Worm (Caenorhabditis elegans): ENCODE data around the gene F22B8.3.
A peak's percentile ranks its signal among the peaks of the same experiment; 100 is the strongest.

Gene F22B8.3

ce11 chrV:16080039-16080438 lies 10.7 kb upstream of the F22B8.3 start:
- TF ChIP-seq pqm-1 (tag; optimal IDR thresholded peaks at IDR 0.05) = peak; percentile 74
- TF ChIP-seq unc-62 (GFP tag; optimal IDR thresholded peaks at IDR 0.05 in 1 of 2) = peak in 1 of 2 experiments; percentile 0
- TF ChIP-seq unc-62 (tag; optimal IDR thresholded peaks at IDR 0.05) = no peak
- TF ChIP-seq daf-16 (GFP tag; optimal IDR thresholded peaks at IDR 0.05) = no peak
- peak; percentile 42 for TF ChIP-seq daf-16 (tag; optimal IDR thresholded peaks at IDR 0.05)
- TF ChIP-seq dve-1 (tag; optimal IDR thresholded peaks at IDR 0.05; ENCODE audit: insufficient read depth) = peak; percentile 41
- TF ChIP-seq php-3 (GFP tag; IDR thresholded peaks at IDR 0.05) = peak; percentile 68; the same call in 1 of the 2 replicates
- TF ChIP-seq nhr-28 (tag; optimal IDR thresholded peaks at IDR 0.05) = peak; percentile 84
- peak; percentile 76 for TF ChIP-seq dmd-6 (GFP tag; IDR thresholded peaks at IDR 0.05)
- no peak for TF ChIP-seq lin-13 (GFP tag; optimal IDR thresholded peaks at IDR 0.05)
- TF ChIP-seq lim-7 (GFP tag; IDR thresholded peaks at IDR 0.05) = no peak
- TF ChIP-seq nhr-48 (tag; optimal IDR thresholded peaks at IDR 0.05) = peak; percentile 14
- no peak for TF ChIP-seq mxl-3 (GFP tag; optimal IDR thresholded peaks at IDR 0.05)

- TF ChIP-seq egl-27 (tag; optimal IDR thresholded peaks at IDR 0.05) (no peak), duxl-1 (tag; optimal IDR thresholded peaks at IDR 0.05; ENCODE audit: poor library complexity) (no peak), vab-7 (GFP tag; IDR thresholded peaks at IDR 0.05) (no peak), nhr-76 (tag; optimal IDR thresholded peaks at IDR 0.05) (no peak), ama-1 (optimal IDR thresholded peaks at IDR 0.05) (no peak), pha-4 (GFP tag; IDR thresholded peaks at IDR 0.05) (no peak), pha-4 (tag; optimal IDR thresholded peaks at IDR 0.05) (peak; percentile 7), Y48G9A.11 (GFP tag; IDR thresholded peaks at IDR 0.05) (no peak), daf-16 (GFP tag; optimal IDR thresholded peaks at IDR 0.05) (no peak), daf-16 (tag; optimal IDR thresholded peaks at IDR 0.05) (peak; percentile 86), mxl-3 (GFP tag; optimal IDR thresholded peaks at IDR 0.05) (no peak), php-3 (GFP tag; IDR thresholded peaks at IDR 0.05) (0 out of 2 replicates have a peak, but pooled peaks have one; percentile 27), T26A8.4 (GFP tag; IDR thresholded peaks at IDR 0.05) (no peak), nhr-28 (tag; optimal IDR thresholded peaks at IDR 0.05) (peak; percentile 87), F44E2.7 (GFP tag; IDR thresholded peaks at IDR 0.05) (no peak), zip-2 (tag; optimal IDR thresholded peaks at IDR 0.05) (no peak), nhr-10 (tag; optimal IDR thresholded peaks at IDR 0.05) (no peak), zip-11 (GFP tag; IDR thresholded peaks at IDR 0.05) (no peak), dmd-8 (GFP tag; IDR thresholded peaks at IDR 0.05) (no peak), dve-1 (tag; optimal IDR thresholded peaks at IDR 0.05; ENCODE audit: insufficient read depth) (peak; percentile 27), hlh-11 (tag; optimal IDR thresholded peaks at IDR 0.05) (no peak), hif-1 (tag; optimal IDR thresholded peaks at IDR 0.05) (no peak), ztf-7 (tag; optimal IDR thresholded peaks at IDR 0.05) (no peak), unc-39 (tag; optimal IDR thresholded peaks at IDR 0.05) (no peak), Y5F2A.4 (GFP tag; optimal IDR thresholded peaks at IDR 0.05) (no peak), ces-1 (GFP tag; optimal IDR thresholded peaks at IDR 0.05) (no peak), aly-2 (tag; optimal IDR thresholded peaks at IDR 0.05) (no peak), ctbp-1 (GFP tag; IDR thresholded peaks at IDR 0.05) (no peak)
Observed at ce11 chrV:16080678-16081077, 10.1 kb upstream of the F22B8.3 start.

ce11 chrV:16094284-16094683 lies 3.5 kb downstream of the F22B8.3 start, which contains the start of gene F22B8.7:
F22B8.7 (plus strand) TSS chrV:16094584.
- no peak for TF ChIP-seq lin-38 (GFP tag; IDR thresholded peaks at IDR 0.05)
- TF ChIP-seq attf-4 (tag; optimal IDR thresholded peaks at IDR 0.05) = no peak
- no peak for TF ChIP-seq dmd-9 (GFP tag; IDR thresholded peaks at IDR 0.05)
- TF ChIP-seq T20F7.1 (GFP tag; optimal IDR thresholded peaks at IDR 0.05) = no peak

All from whole organism, L4 larva.